Fruit fly (Drosophila melanogaster) whole organism, embryonic: ENCODE data around the gene CG12728.
A peak's percentile ranks its signal among the peaks of the same experiment; 100 is the strongest.

Source experiments
- Atf3 ChIP-seq: fragments of 200-800 bp; sonication (Bioruptor generic); optimal IDR thresholded peaks from 3 replicates; lab custom pipeline; 2016; ENCODE audit warnings: missing biosample characterization, missing genetic modification characterization
- Bteb2 ChIP-seq: fragments of 200-800 bp; sonication (Bioruptor generic); optimal IDR thresholded peaks from 2 replicates; lab custom pipeline; 2016; ENCODE audit warnings: missing biosample characterization, missing genetic modification characterization
- CG10209 ChIP-seq: fragments of 200-800 bp; sonication (Bioruptor generic); optimal IDR thresholded peaks from 3 replicates; lab custom pipeline; 2017; ENCODE audit warnings: missing biosample characterization, mild to moderate bottlenecking, missing genetic modification characterization, missing genetic modification reagents
- CG10979 ChIP-seq: fragments of 200-800 bp; sonication (Bioruptor generic); optimal IDR thresholded peaks from 2 replicates; lab custom pipeline; 2018; ENCODE audit warnings: missing biosample characterization, mild to moderate bottlenecking, missing genetic modification characterization, moderate library complexity
- CG12104 ChIP-seq: fragments of 200-800 bp; sonication (Bioruptor generic); optimal IDR thresholded peaks from 3 replicates; lab custom pipeline; 2016; ENCODE audit warnings: missing biosample characterization, missing genetic modification characterization
- CG12219 ChIP-seq: fragments of 200-800 bp; sonication (Bioruptor generic); optimal IDR thresholded peaks from 3 replicates; lab custom pipeline; 2018; ENCODE audit warnings: missing biosample characterization, mild to moderate bottlenecking, missing genetic modification characterization
- CG12942 ChIP-seq: fragments of 200-800 bp; sonication (Bioruptor generic); optimal IDR thresholded peaks from 3 replicates; lab custom pipeline; 2016; ENCODE audit warnings: missing biosample characterization, missing genetic modification characterization
- CG13624 ChIP-seq: fragments of 200-800 bp; sonication (Bioruptor generic); optimal IDR thresholded peaks from 2 replicates; lab custom pipeline; 2016; ENCODE audit warnings: missing biosample characterization, missing genetic modification characterization
- CG13894 ChIP-seq: fragments of 200-800 bp; sonication (Bioruptor generic); optimal IDR thresholded peaks from 3 replicates; lab custom pipeline; 2018; ENCODE audit warnings: missing biosample characterization, mild to moderate bottlenecking, missing genetic modification characterization, moderate library complexity
- CG14710 ChIP-seq: fragments of 200-800 bp; sonication (Bioruptor generic); optimal IDR thresholded peaks from 3 replicates; lab custom pipeline; 2019; ENCODE audit warnings: missing biosample characterization, mild to moderate bottlenecking, missing genetic modification characterization, moderate library complexity
- CG15514 ChIP-seq: fragments of 200-800 bp; sonication (Bioruptor generic); optimal IDR thresholded peaks from 3 replicates; lab custom pipeline; 2017; ENCODE audit warnings: missing biosample characterization, missing genetic modification characterization, mild to moderate bottlenecking, moderate library complexity, missing genetic modification reagents
- CG1602 ChIP-seq: fragments of 200-800 bp; sonication (Bioruptor generic); optimal IDR thresholded peaks from 3 replicates; lab custom pipeline; 2016; ENCODE audit warnings: missing biosample characterization, missing genetic modification characterization
- CG16813 ChIP-seq: fragments of 200-800 bp; sonication (Bioruptor generic); IDR thresholded peaks from 3 replicates; pipeline ENCODE4 v1.3.6; 2022; ENCODE audit warnings: missing biosample characterization, missing genetic modification characterization; ENCODE audit not compliant: partially characterized antibody
- CG30431 ChIP-seq: fragments of 200-800 bp; sonication (Bioruptor generic); optimal IDR thresholded peaks from 2 replicates; lab custom pipeline; 2017; ENCODE audit warnings: missing biosample characterization, missing genetic modification characterization
- CG31365 ChIP-seq: fragments of 200-800 bp; sonication (Bioruptor generic); optimal IDR thresholded peaks from 2 replicates; lab custom pipeline; 2018; ENCODE audit warnings: missing biosample characterization, mild to moderate bottlenecking, missing genetic modification characterization
- CG33213 ChIP-seq: fragments of 200-800 bp; sonication (Bioruptor generic); optimal IDR thresholded peaks from 3 replicates; lab custom pipeline; 2016; ENCODE audit warnings: missing biosample characterization, missing genetic modification characterization
- CG3407 ChIP-seq: fragments of 200-800 bp; sonication (Bioruptor generic); optimal IDR thresholded peaks from 2 replicates; lab custom pipeline; 2018; ENCODE audit warnings: missing biosample characterization, mild to moderate bottlenecking, missing genetic modification characterization
- CG34376 ChIP-seq: fragments of 200-800 bp; sonication (Bioruptor generic); optimal IDR thresholded peaks from 2 replicates; lab custom pipeline; 2018; ENCODE audit warnings: missing biosample characterization, mild to moderate bottlenecking, missing genetic modification characterization
- CG5245 ChIP-seq: fragments of 200-800 bp; sonication (Bioruptor generic); optimal IDR thresholded peaks from 3 replicates; lab custom pipeline; 2016; ENCODE audit warnings: missing biosample characterization, missing genetic modification characterization
- CG6765 ChIP-seq: fragments of 200-800 bp; sonication (Bioruptor generic); optimal IDR thresholded peaks from 3 replicates; lab custom pipeline; 2017; ENCODE audit warnings: missing biosample characterization, mild to moderate bottlenecking, missing genetic modification characterization
- CG7372 ChIP-seq: fragments of 200-800 bp; sonication (Bioruptor generic); IDR thresholded peaks from 2 replicates; pipeline ENCODE4 v1.3.6; 2022; ENCODE audit warnings: missing biosample characterization, missing genetic modification characterization
- CG8388 ChIP-seq: fragments of 200-800 bp; sonication (Bioruptor generic); optimal IDR thresholded peaks from 2 replicates; lab custom pipeline; 2019; ENCODE audit warnings: missing biosample characterization, mild to moderate bottlenecking, missing genetic modification characterization, moderate library complexity
- CG9876 ChIP-seq: fragments of 200-800 bp; sonication (Bioruptor generic); optimal IDR thresholded peaks from 2 replicates; lab custom pipeline; 2016; ENCODE audit warnings: missing biosample characterization, missing genetic modification characterization
- D19A ChIP-seq: fragments of 200-800 bp; optimal IDR thresholded peaks from 3 replicates; lab custom pipeline; 2019; ENCODE audit warnings: missing biosample characterization, mild to moderate bottlenecking, missing genetic modification characterization, moderate library complexity
- Eip74EF ChIP-seq, 2 experiments: fragments of 200-800 bp in 1 of 2; fragments of >200 bp in 1 of 2; sonication (Bioruptor generic) in 1 of 2; optimal IDR thresholded peaks; 2 replicates each; lab custom pipeline; 2017 to 2019; ENCODE audit warnings: missing biosample characterization in 2 of 2, missing genetic modification characterization in 2 of 2, mild to moderate bottlenecking in 1 of 2, moderate library complexity in 1 of 2
- Fer3 ChIP-seq: fragments of 200-800 bp; sonication (Bioruptor generic); optimal IDR thresholded peaks from 2 replicates; lab custom pipeline; 2018; ENCODE audit warnings: missing biosample characterization, mild to moderate bottlenecking, missing genetic modification characterization, moderate library complexity
- HLH3B ChIP-seq: fragments of 200-800 bp; sonication (Bioruptor generic); IDR thresholded peaks from 2 replicates; pipeline ENCODE4 v1.3.6; 2022; ENCODE audit warnings: missing biosample characterization, missing genetic modification characterization
- HLH54F ChIP-seq: fragments of 200-800 bp; sonication (Bioruptor generic); optimal IDR thresholded peaks from 3 replicates; lab custom pipeline; 2016; ENCODE audit warnings: missing biosample characterization, missing genetic modification characterization
- MTF-1 ChIP-seq: fragments of 200-800 bp; sonication (Bioruptor generic); optimal IDR thresholded peaks from 2 replicates; lab custom pipeline; 2018; ENCODE audit warnings: missing biosample characterization, mild to moderate bottlenecking, missing genetic modification characterization, borderline replicate concordance
- Max ChIP-seq: fragments of 200-800 bp; sonication (Bioruptor generic); optimal IDR thresholded peaks from 2 replicates; lab custom pipeline; 2016; ENCODE audit warnings: missing biosample characterization, mild to moderate bottlenecking, missing genetic modification characterization
- NFAT ChIP-seq: fragments of 200-800 bp; sonication (Bioruptor generic); IDR thresholded peaks from 2 replicates; pipeline ENCODE4 v1.3.6; 2022; ENCODE audit warnings: missing biosample characterization, missing genetic modification characterization
- Pdp1 ChIP-seq, 2 experiments: fragments of 200-800 bp; sonication (Bioruptor generic); optimal IDR thresholded peaks; 3 replicates each; lab custom pipeline; 2016; ENCODE audit warnings: missing biosample characterization in 2 of 2, missing genetic modification characterization in 2 of 2, mild to moderate bottlenecking in 1 of 2, moderate library complexity in 1 of 2
- Ptx1 ChIP-seq: fragments of 200-800 bp; sonication (Bioruptor generic); IDR thresholded peaks from 2 replicates; pipeline ENCODE4 v1.3.6; 2022; ENCODE audit warnings: missing biosample characterization, missing genetic modification characterization
- Ravus ChIP-seq: fragments of 200-800 bp; sonication (Bioruptor generic); IDR thresholded peaks from 2 replicates; pipeline ENCODE4 v1.3.6; 2022; ENCODE audit warnings: missing biosample characterization, missing genetic modification characterization
- Sox100B ChIP-seq: fragments of 200-800 bp; sonication (Bioruptor generic); optimal IDR thresholded peaks from 3 replicates; lab custom pipeline; 2018; ENCODE audit warnings: missing biosample characterization, mild to moderate bottlenecking, missing genetic modification characterization
- Sox102F ChIP-seq: fragments of 200-800 bp; sonication (Bioruptor generic); optimal IDR thresholded peaks from 2 replicates; lab custom pipeline; 2018; ENCODE audit warnings: missing biosample characterization, mild to moderate bottlenecking, missing genetic modification characterization, moderate library complexity
- Ssrp ChIP-seq: fragments of 200-800 bp; sonication (Bioruptor generic); optimal IDR thresholded peaks from 2 replicates; lab custom pipeline; 2018; ENCODE audit warnings: missing biosample characterization, mild to moderate bottlenecking, missing genetic modification characterization, moderate library complexity
- ara ChIP-seq: fragments of 200-800 bp; sonication (Bioruptor generic); IDR thresholded peaks from 2 replicates; pipeline ENCODE4 v1.3.6; 2022; ENCODE audit warnings: missing biosample characterization, missing genetic modification characterization
- bowl ChIP-seq: fragments of 200-800 bp; sonication (Bioruptor generic); IDR thresholded peaks from 2 replicates; pipeline ENCODE4 v1.3.6; 2022; ENCODE audit warnings: missing biosample characterization, missing genetic modification characterization
- cad ChIP-seq: fragments of >200 bp; optimal IDR thresholded peaks from 2 replicates; lab custom pipeline; 2017; ENCODE audit warnings: missing biosample characterization, missing genetic modification characterization
- dmrt99B ChIP-seq: fragments of 200-800 bp; sonication (Bioruptor generic); optimal IDR thresholded peaks from 2 replicates; lab custom pipeline; 2018; ENCODE audit warnings: missing biosample characterization, mild to moderate bottlenecking, missing genetic modification characterization, moderate library complexity
- gce ChIP-seq: fragments of 200-800 bp; sonication (Bioruptor generic); IDR thresholded peaks from 3 replicates; pipeline ENCODE4 v1.3.6; 2022; ENCODE audit warnings: missing biosample characterization, missing genetic modification characterization
- gcm2 ChIP-seq: fragments of 200-800 bp; sonication (Bioruptor generic); optimal IDR thresholded peaks from 2 replicates; lab custom pipeline; 2016; ENCODE audit warnings: missing biosample characterization, missing genetic modification characterization
- gsb ChIP-seq: fragments of 200-800 bp; sonication (Bioruptor generic); IDR thresholded peaks from 2 replicates; pipeline ENCODE4 v1.3.6; 2022; ENCODE audit warnings: missing biosample characterization, missing genetic modification characterization
- oc ChIP-seq: fragments of 200-800 bp; sonication (Bioruptor generic); optimal IDR thresholded peaks from 2 replicates; lab custom pipeline; 2018; ENCODE audit warnings: missing biosample characterization, mild to moderate bottlenecking, missing genetic modification characterization, moderate library complexity
- prd ChIP-seq, 3 experiments: fragments of >200 bp in 2 of 3; fragments of 200-800 bp in 1 of 3; sonication (Bioruptor generic) in 1 of 3; optimal IDR thresholded peaks in 2 of 3; IDR thresholded peaks in 1 of 3; 2 replicates in 2 of 3; 3 replicates in 1 of 3; pipeline versions ENCODE4 v1.3.6 to Lab custom; 2017 to 2022; ENCODE audit warnings: missing biosample characterization in 1 of 3, missing genetic modification characterization in 1 of 3
- ro ChIP-seq: fragments of 200-800 bp; sonication (Bioruptor generic); IDR thresholded peaks from 2 replicates; pipeline ENCODE4 v1.3.6; 2022; ENCODE audit warnings: missing biosample characterization, missing genetic modification characterization
- sens ChIP-seq: fragments of 200-800 bp; sonication (Bioruptor generic); peaks from one replicate; lab custom pipeline; 2016; ENCODE audit warnings: missing biosample characterization, missing genetic modification characterization
- stc ChIP-seq: fragments of 200-800 bp; sonication (Bioruptor generic); IDR thresholded peaks from 2 replicates; pipeline ENCODE4 v1.3.6; 2022; ENCODE audit warnings: missing biosample characterization, missing genetic modification characterization
- sug ChIP-seq: fragments of 200-800 bp; optimal IDR thresholded peaks from 2 replicates; lab custom pipeline; 2019; ENCODE audit warnings: missing biosample characterization, mild to moderate bottlenecking, missing genetic modification characterization, moderate library complexity
- tin ChIP-seq: fragments of 200-800 bp; sonication (Bioruptor generic); optimal IDR thresholded peaks from 3 replicates; lab custom pipeline; 2016; ENCODE audit warnings: missing biosample characterization, missing genetic modification characterization

Gene CG12728

dm6 chrX:5923124-5923523, 19.3 kb upstream of the CG12728 start (continued):
- TF ChIP-seq MTF-1 (GFP tag; lab: Kevin White, UChicago) (no peak), prd (optimal IDR thresholded peaks at IDR 0.05; lab: Kevin White, UChicago) (no peak), prd (GFP tag; IDR thresholded peaks at IDR 0.05; lab: Robert Waterston, UW) (peak; percentile 64; the same call in 2 of the 3 replicates), CG7372 (GFP tag; lab: Robert Waterston, UW) (no peak), Fer3 (tag; lab: Kevin White, UChicago) (peak; percentile 8), Ptx1 (GFP tag; lab: Robert Waterston, UW) (peak; percentile 53; the same call in 1 of the 2 replicates), CG3407 (GFP tag; lab: Kevin White, UChicago) (no peak), Atf3 (GFP tag; lab: Kevin White, UChicago) (no peak), CG9876 (GFP tag; lab: Kevin White, UChicago) (no peak), sug (tag; lab: Kevin White, UChicago) (no peak), ara (GFP tag; lab: Robert Waterston, UW) (no peak), tin (GFP tag; lab: Kevin White, UChicago) (no peak), CG15514 (GFP tag; lab: Kevin White, UChicago) (no peak), CG1602 (GFP tag; lab: Kevin White, UChicago) (no peak), CG8388 (GFP tag; lab: Kevin White, UChicago) (no peak), gcm2 (no peak), CG12104 (GFP tag; lab: Kevin White, UChicago) (no peak), Max (GFP tag; lab: Kevin White, UChicago) (no peak), Ravus (GFP tag; lab: Robert Waterston, UW) (no peak), bowl (GFP tag; lab: Robert Waterston, UW) (no peak), sens (GFP tag; lab: Kevin White, UChicago) (peak; percentile 86), Eip74EF (GFP tag; optimal IDR thresholded peaks at IDR 0.05; lab: Kevin White, UChicago) (no peak), CG12219 (GFP tag; lab: Kevin White, UChicago) (no peak), stc (GFP tag; lab: Robert Waterston, UW) (no peak), CG13894 (tag; lab: Kevin White, UChicago) (no peak), CG16813 (GFP tag; lab: Robert Waterston, UW) (peak; percentile 33; the same call in 1 of the 3 replicates), gsb (GFP tag; lab: Robert Waterston, UW) (no peak), Ssrp (tag; lab: Kevin White, UChicago) (peak; percentile 12), oc (tag; lab: Kevin White, UChicago) (no peak), CG33213 (GFP tag; lab: Kevin White, UChicago) (no peak), CG10209 (GFP tag; lab: Kevin White, UChicago) (no peak), CG14710 (tag; lab: Kevin White, UChicago) (no peak), HLH54F (GFP tag; lab: Kevin White, UChicago) (no peak), CG30431 (GFP tag; lab: Kevin White, UChicago) (no peak), CG12942 (GFP tag; lab: Kevin White, UChicago) (no peak), dmrt99B (peak; percentile 47), Bteb2 (no peak), CG6765 (GFP tag; lab: Kevin White, UChicago) (no peak), Sox102F (GFP tag; lab: Kevin White, UChicago) (peak; percentile 37), gce (GFP tag; lab: Robert Waterston, UW) (no peak), HLH3B (GFP tag; lab: Robert Waterston, UW) (peak; percentile 42; the same call in 1 of the 2 replicates), NFAT (GFP tag; lab: Robert Waterston, UW) (no peak), CG13624 (no peak), D19A (tag; lab: Kevin White, UChicago) (no peak), CG34376 (GFP tag; lab: Kevin White, UChicago) (no peak), CG10979 (tag; lab: Kevin White, UChicago) (peak; percentile 10), CG31365 (tag; lab: Kevin White, UChicago) (no peak), CG5245 (GFP tag; lab: Kevin White, UChicago) (no peak), Pdp1 (GFP tag; optimal IDR thresholded peaks at IDR 0.05; lab: Kevin White, UChicago) (no peak), cad (GFP tag; lab: Kevin White, UChicago) (no peak), ro (GFP tag; lab: Robert Waterston, UW) (no peak), Sox100B (no peak)
